Worm (Caenorhabditis elegans) whole organism, midembryonic: Measurements from ENCODE around the gene acox-1.5.
A peak's percentile ranks its signal among the peaks of the same experiment; 100 is the strongest.

Source experiments
- cog-1 ChIP-seq: sonication (generic microtip); optimal IDR thresholded peaks from 2 replicates; lab custom pipeline; 2016; ENCODE audit warnings: missing genetic modification characterization, missing compliant biosample characterization
- flt-1 ChIP-seq: fragments of 200-800 bp; sonication (Bioruptor generic); IDR thresholded peaks from 2 replicates; pipeline ENCODE4 v1.3.6; 2022; ENCODE audit warnings: missing genetic modification characterization, missing compliant biosample characterization
- klf-2 ChIP-seq: fragments of 200-800 bp; sonication (Bioruptor generic); conservative IDR thresholded peaks from 2 replicates; pipeline ENCODE4 v1.3.6; 2022; ENCODE audit warnings: missing genetic modification reagents, missing genetic modification characterization, missing compliant biosample characterization
- ref-1 ChIP-seq: fragments of 200-800 bp; sonication (Bioruptor generic); conservative IDR thresholded peaks from 2 replicates; pipeline ENCODE4 v1.3.6; 2022; ENCODE audit warnings: missing genetic modification reagents, missing genetic modification characterization, missing compliant biosample characterization
- tab-1 ChIP-seq: fragments of 200-800 bp; sonication (Bioruptor generic); IDR thresholded peaks from 2 replicates; pipeline ENCODE4 v1.3.6; 2022; ENCODE audit warnings: missing genetic modification characterization, missing compliant biosample characterization
- ztf-23 ChIP-seq: fragments of 200-800 bp; sonication (Bioruptor generic); IDR thresholded peaks from 2 replicates; pipeline ENCODE4 v1.3.6; 2022; ENCODE audit warnings: missing genetic modification reagents, missing genetic modification characterization, missing compliant biosample characterization
- ztf-29 ChIP-seq: fragments of 200-800 bp; sonication (Bioruptor generic); IDR thresholded peaks from 2 replicates; pipeline ENCODE4 v1.3.6; 2022; ENCODE audit warnings: missing genetic modification reagents, missing genetic modification characterization, missing compliant biosample characterization

ce11 chrIII:9619079-9619761 is 27.2 kb upstream of the acox-1.5 start, which contains the start of gene hlh-11:
- TF ChIP-seq flt-1 (GFP tag; lab: Robert Waterston, UW) (0 out of 2 replicates have a peak, but pooled peaks have one; percentile 8), klf-2 (GFP tag; lab: Robert Waterston, UW) (0 out of 2 replicates have a peak, but pooled peaks have one; percentile 47), tab-1 (GFP tag; lab: Robert Waterston, UW) (no peak), ref-1 (GFP tag; lab: Robert Waterston, UW) (no peak), cog-1 (tag; lab: Kevin White, UChicago) (no peak), ztf-29 (GFP tag; lab: Robert Waterston, UW) (no peak), ztf-23 (GFP tag; lab: Robert Waterston, UW) (no peak; the same call in 1 of the 2 replicates)
